Worm (Caenorhabditis elegans): ENCODE measurements around the gene dpy-11.

- TF ChIP-seq nhr-12 (tag; optimal IDR thresholded peaks at IDR 0.05) (no peak), ZK546.5 (tag; optimal IDR thresholded peaks at IDR 0.05) (no peak), unc-39 (tag; optimal IDR thresholded peaks at IDR 0.05) (no peak), ama-1 (optimal IDR thresholded peaks at IDR 0.05) (no peak), snpc-4 (tag; optimal IDR thresholded peaks at IDR 0.05) (no peak), unc-62 (GFP tag; optimal IDR thresholded peaks at IDR 0.05) (no peak), lin-39 (tag; optimal IDR thresholded peaks at IDR 0.05) (no peak), nhr-237 (tag; optimal IDR thresholded peaks at IDR 0.05) (no peak), nhr-129 (tag; optimal IDR thresholded peaks at IDR 0.05) (peak; percentile 43)
Measured at ce11 chrV:6503158-6503557, 11.9 kb downstream of the dpy-11 start.

Measured in whole organism, L2 larva.